Worm (Caenorhabditis elegans) whole organism, young adult: ENCODE measurements around the gene Y56A3A.22.

Experiments
- F22D6.2 ChIP-seq: sonication (generic microtip); optimal IDR thresholded peaks from 2 replicates; lab custom pipeline; 2016; ENCODE audit warnings: mild to moderate bottlenecking, missing genetic modification characterization, missing compliant biosample characterization
- F37B4.10 ChIP-seq: fragments of 200-800 bp; sonication (Bioruptor generic); IDR thresholded peaks from 2 replicates; pipeline ENCODE4 v1.3.6; 2022; ENCODE audit warnings: missing genetic modification characterization, missing compliant biosample characterization
- ama-1 ChIP-seq, 3 experiments: fragments of 150-350 bp in 1 of 3; sonication (generic microtip) in 2 of 3; optimal IDR thresholded peaks; 2 replicates each; lab custom pipeline; 2014 to 2018; ENCODE audit warnings: missing biosample characterization in 2 of 3, missing genetic modification characterization in 2 of 3, missing genetic modification reagents in 2 of 3
- egrh-3 ChIP-seq: fragments of 200-800 bp; sonication (Bioruptor generic); IDR thresholded peaks from 2 replicates; pipeline ENCODE4 v1.3.6; 2022; ENCODE audit warnings: missing genetic modification reagents, missing genetic modification characterization, missing compliant biosample characterization
- him-1 ChIP-seq: sonication (generic microtip); optimal IDR thresholded peaks from 2 replicates; lab custom pipeline; 2016; ENCODE audit warnings: missing genotype, missing genetic modification reagents, missing genetic modification characterization, missing compliant biosample characterization
- hlh-26 ChIP-seq: fragments of 200-800 bp; sonication (Bioruptor generic); conservative IDR thresholded peaks from 2 replicates; pipeline ENCODE4 v1.3.6; 2022; ENCODE audit warnings: missing genetic modification reagents, missing genetic modification characterization, missing compliant biosample characterization
- rcor-1 ChIP-seq: fragments of 200-800 bp; sonication (Bioruptor generic); IDR thresholded peaks from 2 replicates; pipeline ENCODE4 v1.3.6; 2022; ENCODE audit warnings: missing genetic modification reagents, missing genetic modification characterization, missing compliant biosample characterization
- sea-2 ChIP-seq: fragments of 200-800 bp; sonication (Bioruptor generic); IDR thresholded peaks from 2 replicates; pipeline ENCODE4 v1.3.6; 2022; ENCODE audit warnings: missing genetic modification characterization, missing compliant biosample characterization

DNA sequence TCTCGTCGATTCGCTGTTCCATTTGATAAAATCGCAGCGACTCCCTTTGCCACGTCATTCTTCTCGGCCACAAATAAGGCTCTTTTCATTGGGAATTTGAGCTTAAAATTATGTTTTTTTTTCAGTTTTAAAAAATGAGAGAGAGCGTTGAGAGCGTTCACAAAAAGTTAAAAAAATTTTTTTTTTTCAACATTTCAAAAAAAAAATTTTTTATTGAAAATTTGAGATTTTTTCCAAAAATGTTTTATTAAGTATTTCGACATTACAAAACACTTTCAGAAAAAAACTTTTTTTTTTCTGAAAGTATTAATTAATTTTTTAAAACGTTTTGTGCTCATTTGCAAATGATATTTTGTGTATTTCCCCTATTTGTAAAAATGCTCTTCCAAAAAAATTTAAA is 38.6 kb downstream of the Y56A3A.22 start, which contains the start of gene top-3:
- TF ChIP-seq rcor-1: no peak
- no peak for TF ChIP-seq hlh-26 (GFP tag; lab: Robert Waterston, UW)
- no peak for TF ChIP-seq F22D6.2 (tag; lab: Kevin White, UChicago)
- TF ChIP-seq F37B4.10 (GFP tag; lab: Robert Waterston, UW): no peak
- TF ChIP-seq egrh-3 (GFP tag; lab: Robert Waterston, UW): no peak
- no peak for TF ChIP-seq ama-1 (optimal IDR thresholded peaks at IDR 0.05; lab: Kevin White, UChicago)
- TF ChIP-seq ama-1 (GFP tag; optimal IDR thresholded peaks at IDR 0.05; lab: Kevin White, UChicago): no peak
- no peak for TF ChIP-seq sea-2 (GFP tag; lab: Robert Waterston, UW)
- no peak for TF ChIP-seq him-1 (tag; lab: Kevin White, UChicago)
